Worm (Caenorhabditis elegans): ENCODE data around the gene R11.3.

The R11.3 gene

DNA sequence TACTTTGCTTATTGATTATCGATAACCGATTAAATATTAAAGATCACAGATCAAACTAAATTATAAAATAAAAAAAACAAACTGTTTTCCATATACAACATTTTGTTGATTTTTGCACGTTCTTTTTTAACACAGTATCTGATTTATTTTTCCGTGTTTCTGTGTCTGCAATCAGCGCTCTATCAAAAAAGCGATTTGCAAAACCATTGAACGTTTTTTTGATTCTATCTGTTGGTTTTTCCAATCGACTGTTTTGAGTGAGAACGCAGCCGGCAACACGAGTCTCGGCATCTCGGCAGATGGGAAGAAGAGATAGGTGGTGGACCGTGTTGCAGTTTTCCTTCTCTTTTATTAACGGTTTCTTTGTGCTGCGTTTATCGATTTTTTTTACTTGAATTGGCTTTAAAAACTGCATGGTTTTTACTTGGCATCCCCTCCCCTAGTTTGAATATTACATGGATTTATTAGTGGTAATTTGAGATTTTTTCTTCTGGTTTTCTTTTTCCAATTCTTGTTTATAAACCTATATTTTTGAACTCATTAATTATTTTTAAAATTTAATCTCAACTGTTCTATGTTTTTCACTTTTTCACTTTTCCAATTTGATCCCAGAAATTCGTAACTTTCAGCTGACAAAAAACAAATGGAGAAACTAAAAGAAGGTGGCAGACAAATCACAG, 9.7 kb downstream of the R11.3 start, which contains the start of gene slc-25A21:
TSS of gene slc-25A21 (plus strand) at position 630 of the 680 bp plus-strand sequence.
- no peak for TF ChIP-seq K09A11.1 (tag; optimal IDR thresholded peaks at IDR 0.05; ENCODE audit: insufficient read depth)
- TF ChIP-seq hlh-13 (GFP tag; optimal IDR thresholded peaks at IDR 0.05) = no peak
- no peak for TF ChIP-seq sdc-2 (tag; optimal IDR thresholded peaks at IDR 0.05)
- TF ChIP-seq ceh-6 (GFP tag; optimal IDR thresholded peaks at IDR 0.05) = no peak
- no peak for TF ChIP-seq mec-3 (tag; optimal IDR thresholded peaks at IDR 0.05; ENCODE audit: borderline replicate concordance)
- no peak for TF ChIP-seq pag-3 (tag; optimal IDR thresholded peaks at IDR 0.05; ENCODE audit: borderline replicate concordance)
- TF ChIP-seq ttx-3 (tag; optimal IDR thresholded peaks at IDR 0.05) = no peak

DNA sequence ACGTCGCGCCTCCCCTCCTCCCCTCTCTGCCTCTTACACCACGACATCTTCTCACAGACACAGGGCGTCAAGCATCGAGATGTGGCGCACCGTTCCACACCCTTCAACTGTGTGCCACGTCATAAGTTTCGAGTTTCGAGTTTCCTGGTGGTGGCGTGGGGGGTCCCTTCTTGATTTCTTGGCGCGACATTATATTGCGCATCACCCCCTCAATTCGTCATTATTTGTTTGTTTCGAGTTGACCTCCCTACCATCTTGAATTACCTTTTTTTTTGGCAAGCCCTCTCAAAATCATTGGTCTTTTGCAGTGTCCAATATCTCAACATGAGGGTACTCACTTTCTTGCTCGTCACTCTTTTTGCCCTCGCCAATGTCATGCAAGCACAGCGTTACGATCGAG, 15.0 kb downstream of the R11.3 start, which contains the start of gene nlp-67:
TSS of gene nlp-67 (plus strand) at position 301 of the 400 bp plus-strand sequence.
- no peak for TF ChIP-seq nfya-1 (tag; optimal IDR thresholded peaks at IDR 0.05)
- TF ChIP-seq C38D4.7 (GFP tag; optimal IDR thresholded peaks at IDR 0.05) = no peak
- TF ChIP-seq ceh-6 (GFP tag; optimal IDR thresholded peaks at IDR 0.05) = no peak

DNA sequence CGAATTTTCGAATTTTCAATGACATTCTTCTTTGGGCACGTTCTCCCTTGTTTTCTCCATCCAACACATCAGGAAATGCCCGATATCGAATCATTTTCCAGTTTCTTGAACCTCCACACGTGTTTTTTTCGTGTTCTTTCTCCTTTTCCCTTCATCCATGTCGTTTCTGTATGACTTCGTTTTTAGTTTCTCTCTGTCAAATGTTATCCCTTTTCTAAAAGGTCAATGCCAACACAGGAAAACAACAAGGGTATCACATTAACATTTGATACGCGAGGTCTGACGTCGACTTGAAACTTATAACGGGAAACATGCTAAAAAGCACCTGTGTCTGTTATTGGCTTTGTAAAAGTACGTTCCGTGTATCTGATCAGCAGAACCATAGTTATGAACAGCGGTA, 26.2 kb downstream of the R11.3 start:
- TF ChIP-seq dmd-4 (tag; optimal IDR thresholded peaks at IDR 0.05; ENCODE audit: borderline replicate concordance) (no peak), unc-42 (tag; optimal IDR thresholded peaks at IDR 0.05) (no peak)

DNA sequence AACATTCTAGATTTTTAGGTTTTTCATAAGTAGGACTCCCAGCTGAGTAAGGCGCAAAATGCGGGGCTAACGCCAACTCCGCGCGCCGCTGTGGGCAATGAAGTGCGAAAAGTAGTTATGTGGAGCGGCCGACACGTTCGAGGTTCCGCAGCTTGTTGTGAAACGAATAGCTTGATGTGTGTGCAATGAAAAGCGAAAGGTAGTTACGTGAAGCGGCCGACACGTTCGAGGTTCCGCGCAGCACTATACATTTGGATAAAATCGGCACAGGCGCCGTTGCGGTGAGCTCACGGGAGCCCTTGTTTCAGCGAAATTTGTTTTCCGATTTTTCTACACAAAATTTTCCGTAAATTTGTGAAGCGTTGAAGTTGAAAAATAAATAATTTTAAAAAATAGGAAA, 32.1 kb downstream of the R11.3 start:
- TF ChIP-seq ztf-16 (tag; optimal IDR thresholded peaks at IDR 0.05) (no peak), dve-1 (tag; optimal IDR thresholded peaks at IDR 0.05) (no peak), npax-4 (tag; optimal IDR thresholded peaks at IDR 0.05) (no peak), ttx-3 (tag; optimal IDR thresholded peaks at IDR 0.05) (no peak), hlh-30 (tag; optimal IDR thresholded peaks at IDR 0.05; ENCODE audit: insufficient read depth) (no peak), gmeb-2 (tag; optimal IDR thresholded peaks at IDR 0.05) (no peak), unc-3 (GFP tag; conservative IDR thresholded peaks at IDR 0.05) (no peak), unc-3 (tag; optimal IDR thresholded peaks at IDR 0.05) (no peak), hlh-15 (tag; optimal IDR thresholded peaks at IDR 0.05) (no peak), ama-1 (optimal IDR thresholded peaks at IDR 0.05) (no peak), C08G9.2 (tag; optimal IDR thresholded peaks at IDR 0.05) (no peak), hlh-6 (tag; optimal IDR thresholded peaks at IDR 0.05) (no peak), unc-42 (tag; optimal IDR thresholded peaks at IDR 0.05) (no peak), pros-1 (tag; optimal IDR thresholded peaks at IDR 0.05) (no peak), sdc-2 (tag; optimal IDR thresholded peaks at IDR 0.05) (no peak), ceh-30 (tag; optimal IDR thresholded peaks at IDR 0.05) (no peak)

DNA sequence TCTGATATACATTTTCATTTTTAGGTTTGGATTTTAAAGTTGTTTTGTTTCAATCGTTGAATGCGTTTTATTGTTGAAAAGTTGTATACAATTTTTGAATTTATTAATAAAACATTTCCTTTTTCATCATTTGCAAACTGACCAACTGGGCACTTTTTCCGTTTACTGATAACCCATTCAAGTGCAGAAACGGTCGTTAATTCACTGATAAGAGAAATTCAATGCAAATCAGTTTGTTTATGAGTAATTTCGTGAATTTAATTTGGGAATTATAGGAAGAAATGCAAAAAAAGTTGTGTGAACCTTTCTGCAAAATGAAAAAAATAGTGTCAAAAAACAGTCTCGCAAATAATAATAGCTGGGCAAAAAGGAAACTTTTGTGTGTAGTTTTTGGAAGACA, 32.6 kb downstream of the R11.3 start:
- TF ChIP-seq pax-1 (tag; optimal IDR thresholded peaks at IDR 0.05) (no peak), pros-1 (tag; optimal IDR thresholded peaks at IDR 0.05) (no peak), pat-9 (tag; optimal IDR thresholded peaks at IDR 0.05) (no peak), hlh-30 (tag; optimal IDR thresholded peaks at IDR 0.05; ENCODE audit: insufficient read depth) (no peak), elt-2 (tag; optimal IDR thresholded peaks at IDR 0.05) (peak; percentile 70), eyg-1 (tag; optimal IDR thresholded peaks at IDR 0.05) (no peak)

DNA sequence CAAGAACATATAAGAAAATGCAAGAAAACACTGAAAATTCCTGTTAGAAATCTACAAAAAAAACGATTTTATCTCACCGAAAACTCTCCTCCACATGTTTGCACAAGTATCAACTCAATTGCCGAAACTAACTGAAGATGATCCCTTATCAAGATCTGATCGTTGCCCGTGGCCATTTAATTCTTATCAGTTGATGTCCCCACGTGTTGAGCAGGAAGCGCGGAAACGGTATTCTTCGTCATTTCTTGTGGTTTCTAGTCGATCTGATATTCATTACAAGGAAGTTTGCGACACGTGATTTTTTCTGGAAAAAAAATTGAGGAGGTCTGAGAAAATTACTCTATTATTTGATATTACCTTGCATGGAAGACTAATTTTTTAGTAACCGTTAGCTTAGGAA, 35.6 kb downstream of the R11.3 start, which contains the start of gene F09C8.1:
TSS of gene F09C8.1 (minus strand) at position 123 of the 400 bp plus-strand sequence.
- peak; percentile 41 for TF ChIP-seq elt-2 (tag; optimal IDR thresholded peaks at IDR 0.05)
- TF ChIP-seq pros-1 (tag; optimal IDR thresholded peaks at IDR 0.05) = no peak

DNA sequence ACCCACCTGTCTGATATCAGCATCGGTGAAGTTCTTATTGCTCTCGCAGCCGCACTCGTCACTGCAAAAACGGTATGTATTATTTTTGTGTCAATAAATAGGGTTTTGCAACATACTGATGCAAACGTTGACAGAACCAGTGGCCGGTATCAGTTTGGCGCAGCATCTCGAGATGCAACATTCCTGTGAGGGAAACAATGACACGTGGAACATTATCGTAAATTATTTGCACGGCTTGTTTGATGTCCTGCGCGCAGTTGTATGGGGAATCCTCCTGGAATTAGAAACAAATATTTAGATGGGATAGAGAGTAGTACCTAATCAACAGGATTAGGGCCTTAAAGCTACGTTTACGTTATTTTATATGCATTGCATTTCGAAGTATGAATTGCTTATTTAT, 38.1 kb downstream of the R11.3 start:
- TF ChIP-seq T23F11.4 (GFP tag; optimal IDR thresholded peaks at IDR 0.05) (no peak), dve-1 (tag; optimal IDR thresholded peaks at IDR 0.05) (no peak), K02D7.2 (tag; optimal IDR thresholded peaks at IDR 0.05) (no peak), npax-4 (tag; optimal IDR thresholded peaks at IDR 0.05) (no peak)
